Worm (Caenorhabditis elegans): Measurements from ENCODE around the gene srg-34.

DNA sequence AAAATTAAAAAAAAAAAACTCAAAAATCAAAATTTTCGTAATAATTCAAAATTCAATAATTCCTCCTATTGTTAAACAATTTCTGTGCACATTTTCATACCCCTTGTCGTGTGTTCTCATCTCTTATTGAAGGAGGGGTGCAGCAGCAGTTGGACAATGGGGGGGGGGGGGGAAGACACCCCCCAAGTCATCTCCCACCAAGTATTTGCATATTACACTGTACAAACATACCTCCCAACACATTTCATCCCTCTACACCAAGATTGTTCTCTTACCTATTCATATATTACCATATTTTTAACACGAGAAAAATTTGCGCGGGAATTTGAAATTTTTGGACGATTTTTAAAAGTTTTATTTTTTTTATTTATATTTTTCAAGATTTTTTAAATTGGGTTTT is 31.6 kb upstream of the srg-34 start:
- no peak for TF ChIP-seq mdl-1 (tag; optimal IDR thresholded peaks at IDR 0.05)
- TF ChIP-seq unc-130 (tag; optimal IDR thresholded peaks at IDR 0.05), result no peak
- TF ChIP-seq lin-35 (GFP tag; optimal IDR thresholded peaks at IDR 0.05), result no peak
- TF ChIP-seq lin-15B (tag; optimal IDR thresholded peaks at IDR 0.05), result no peak
- TF ChIP-seq mep-1 (tag; optimal IDR thresholded peaks at IDR 0.05), result no peak
- no peak for TF ChIP-seq snpc-4 (tag; optimal IDR thresholded peaks at IDR 0.05)
- no peak for TF ChIP-seq fkh-4 (tag; optimal IDR thresholded peaks at IDR 0.05; ENCODE audit: borderline replicate concordance)
- TF ChIP-seq lir-3 (tag; optimal IDR thresholded peaks at IDR 0.05; ENCODE audit: poor library complexity), result no peak

Data from whole organism, L1 larva.